Fruit fly (Drosophila melanogaster) whole organism, pupa: Measurements from ENCODE around the gene CG42823.

Experiments
- CG12605 ChIP-seq: fragments of 200-800 bp; sonication (Bioruptor generic); IDR thresholded peaks from 2 replicates; pipeline ENCODE4 v1.3.6; 2022; ENCODE audit warnings: missing biosample characterization, missing genetic modification characterization
- CG13204 ChIP-seq: fragments of 200-800 bp; sonication (Bioruptor generic); optimal IDR thresholded peaks from 2 replicates; lab custom pipeline; 2018; ENCODE audit warnings: missing biosample characterization, mild to moderate bottlenecking, missing genetic modification characterization, moderate library complexity
- CG14655 ChIP-seq: fragments of 200-800 bp; sonication (Bioruptor generic); optimal IDR thresholded peaks from 3 replicates; lab custom pipeline; 2017; ENCODE audit warnings: mild to moderate bottlenecking, missing biosample characterization, missing genetic modification reagents, missing genetic modification characterization
- CG15710 ChIP-seq: fragments of 200-800 bp; sonication (Bioruptor generic); optimal IDR thresholded peaks from 2 replicates; lab custom pipeline; 2018; ENCODE audit warnings: missing biosample characterization, mild to moderate bottlenecking, missing genetic modification characterization, moderate library complexity
- CG17806 ChIP-seq: fragments of 200-800 bp; sonication (Bioruptor generic); optimal IDR thresholded peaks from 2 replicates; lab custom pipeline; 2018; ENCODE audit warnings: missing biosample characterization, mild to moderate bottlenecking, missing genetic modification characterization, moderate library complexity
- CG32121 ChIP-seq: fragments of 200-800 bp; sonication (Bioruptor generic); IDR thresholded peaks from 2 replicates; pipeline ENCODE4 v1.3.6; 2022; ENCODE audit warnings: missing biosample characterization, missing genetic modification characterization
- CG34367 ChIP-seq: fragments of 200-800 bp; sonication (Bioruptor generic); optimal IDR thresholded peaks from 2 replicates; lab custom pipeline; 2018; ENCODE audit warnings: missing biosample characterization, mild to moderate bottlenecking, missing genetic modification characterization
- CG4496 ChIP-seq: fragments of 200-800 bp; sonication (Bioruptor generic); IDR thresholded peaks from 3 replicates; pipeline ENCODE4 v1.3.6; 2022; ENCODE audit warnings: missing biosample characterization, missing genetic modification characterization
- CG8159 ChIP-seq: fragments of 200-800 bp; sonication (Bioruptor generic); optimal IDR thresholded peaks from 3 replicates; lab custom pipeline; 2018; ENCODE audit warnings: missing biosample characterization, mild to moderate bottlenecking, missing genetic modification characterization, moderate library complexity
- CG8301 ChIP-seq: fragments of 200-800 bp; sonication (Bioruptor generic); optimal IDR thresholded peaks from 2 replicates; lab custom pipeline; 2018; ENCODE audit warnings: missing biosample characterization, mild to moderate bottlenecking, missing genetic modification characterization
- CG9948 ChIP-seq: fragments of 200-800 bp; sonication (Bioruptor generic); optimal IDR thresholded peaks from 2 replicates; lab custom pipeline; 2018; ENCODE audit warnings: missing biosample characterization, mild to moderate bottlenecking, missing genetic modification characterization, moderate library complexity
- D1 ChIP-seq: fragments of 200-800 bp; sonication (Bioruptor generic); optimal IDR thresholded peaks from 2 replicates; lab custom pipeline; 2018; ENCODE audit warnings: missing biosample characterization, mild to moderate bottlenecking, missing genetic modification characterization, moderate library complexity
- EcR ChIP-seq: fragments of 200-800 bp; sonication (Bioruptor generic); optimal IDR thresholded peaks from 3 replicates; lab custom pipeline; 2019; ENCODE audit warnings: missing biosample characterization, missing genetic modification characterization, mild to moderate bottlenecking, moderate library complexity, missing genetic modification reagents
- Ets98B ChIP-seq: fragments of 200-800 bp; sonication (Bioruptor generic); IDR thresholded peaks from 2 replicates; pipeline ENCODE4 v1.3.6; 2022; ENCODE audit warnings: missing biosample characterization, missing genetic modification characterization
- Pif1A ChIP-seq: fragments of 200-800 bp; sonication (Bioruptor generic); optimal IDR thresholded peaks from 3 replicates; lab custom pipeline; 2016; ENCODE audit warnings: missing biosample characterization, missing genetic modification characterization
- Pif1B ChIP-seq: fragments of 200-800 bp; sonication (Bioruptor generic); optimal IDR thresholded peaks from 3 replicates; lab custom pipeline; 2016; ENCODE audit warnings: missing biosample characterization, missing genetic modification characterization
- Snoo ChIP-seq: fragments of 200-800 bp; sonication (Bioruptor generic); optimal IDR thresholded peaks from 3 replicates; lab custom pipeline; 2017; ENCODE audit warnings: missing biosample characterization, mild to moderate bottlenecking, missing genetic modification characterization, inconsistent platforms
- fd96Ca ChIP-seq: fragments of 200-800 bp; sonication (Bioruptor generic); IDR thresholded peaks from 3 replicates; pipeline ENCODE4 v1.3.6; 2022; ENCODE audit warnings: missing biosample characterization, missing genetic modification characterization
- gl ChIP-seq: fragments of 200-800 bp; sonication (Bioruptor generic); optimal IDR thresholded peaks from 2 replicates; lab custom pipeline; 2018; ENCODE audit warnings: missing biosample characterization, mild to moderate bottlenecking, missing genetic modification characterization
- rn ChIP-seq: fragments of 200-800 bp; sonication (Bioruptor generic); IDR thresholded peaks from 2 replicates; pipeline ENCODE4 v1.3.6; 2022; ENCODE audit warnings: missing biosample characterization, missing genetic modification characterization

Gene CG42823

dm6 chr3R:17377503-17377902 lies 27.4 kb downstream of the CG42823 start:
- TF ChIP-seq Pif1B (no peak), EcR (GFP tag; lab: Kevin White, UChicago) (peak; percentile 90), CG17806 (tag; lab: Kevin White, UChicago) (no peak), CG4496 (GFP tag; lab: Robert Waterston, UW) (peak; percentile 50; the same call in 1 of the 3 replicates), gl (tag; lab: Kevin White, UChicago) (no peak), CG34367 (no peak)

dm6 chr3R:17371094-17371493 lies 33.8 kb downstream of the CG42823 start:
- no peak for TF ChIP-seq CG34367
- TF ChIP-seq CG8159 (tag; lab: Kevin White, UChicago) = peak; percentile 34
- TF ChIP-seq CG4496 (GFP tag; lab: Robert Waterston, UW) = peak; percentile 35; the same call in 1 of the 3 replicates
- no peak for TF ChIP-seq Ets98B
- TF ChIP-seq CG15710 = peak; percentile 8
- no peak for TF ChIP-seq rn (GFP tag; lab: Robert Waterston, UW)
- peak; percentile 34; the same call in 1 of the 2 replicates for TF ChIP-seq CG32121 (GFP tag; lab: Robert Waterston, UW)
- peak; percentile 35; the same call in 1 of the 3 replicates for TF ChIP-seq fd96Ca (GFP tag; lab: Robert Waterston, UW)
- peak; percentile 11 for TF ChIP-seq Pif1A
- TF ChIP-seq CG13204 (GFP tag; lab: Kevin White, UChicago) = no peak
- peak; percentile 22 for TF ChIP-seq CG8301
- TF ChIP-seq CG14655 (GFP tag; lab: Kevin White, UChicago) = peak; percentile 22

- TF ChIP-seq CG4496 (GFP tag; lab: Robert Waterston, UW) (no peak), CG13204 (GFP tag; lab: Kevin White, UChicago) (no peak), CG9948 (tag; lab: Kevin White, UChicago) (no peak), D1 (tag; lab: Kevin White, UChicago) (no peak), fd96Ca (GFP tag; lab: Robert Waterston, UW) (no peak), CG12605 (GFP tag; lab: Robert Waterston, UW) (no peak), Pif1B (no peak), CG32121 (GFP tag; lab: Robert Waterston, UW) (no peak), CG14655 (GFP tag; lab: Kevin White, UChicago) (no peak), Snoo (tag; lab: Kevin White, UChicago) (no peak), CG8159 (tag; lab: Kevin White, UChicago) (no peak), CG8301 (no peak), gl (tag; lab: Kevin White, UChicago) (no peak), CG17806 (tag; lab: Kevin White, UChicago) (no peak), EcR (GFP tag; lab: Kevin White, UChicago) (no peak), rn (GFP tag; lab: Robert Waterston, UW) (no peak)
Observed at dm6 chr3R:17366023-17366422, 38.9 kb downstream of the CG42823 start, which contains the start of gene beat-IIa. TSS of gene beat-IIa (minus strand) at chr3R:17366119.

dm6 chr3R:17359370-17359769 lies 45.5 kb downstream of the CG42823 start:
- TF ChIP-seq gl (tag; lab: Kevin White, UChicago) (no peak), Pif1B (no peak), CG32121 (GFP tag; lab: Robert Waterston, UW) (no peak), rn (GFP tag; lab: Robert Waterston, UW) (no peak)
